Worm (Caenorhabditis elegans): ENCODE data around the gene K02F3.12.

The K02F3.12 gene

DNA sequence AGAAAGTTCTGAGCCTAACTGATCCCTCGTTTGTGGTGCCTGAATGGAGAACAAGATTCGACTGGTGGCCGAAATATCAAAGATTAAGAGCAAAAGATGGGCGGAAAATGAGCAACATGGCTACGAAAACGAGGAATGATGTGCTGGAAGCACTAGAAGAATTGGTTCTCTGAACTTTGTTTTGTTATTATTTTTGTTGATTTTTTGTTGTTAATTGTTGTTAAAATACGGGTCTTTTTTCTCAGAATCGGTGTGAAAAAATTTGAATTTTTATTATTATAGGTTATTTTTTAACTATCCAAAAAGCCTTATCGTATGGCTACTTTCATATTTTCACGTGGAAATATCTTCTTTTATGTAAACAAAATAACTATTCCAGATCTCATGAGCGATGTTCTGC lies at the start of gene K02F3.12:
Gene K02F3.12 (plus strand): TSS at position 301 of the 400 bp plus-strand sequence.
- TF ChIP-seq drap-1 (GFP tag; optimal IDR thresholded peaks at IDR 0.05) (no peak), unc-62 (GFP tag; optimal IDR thresholded peaks at IDR 0.05) (no peak), ceh-39 (tag; optimal IDR thresholded peaks at IDR 0.05) (no peak), snpc-4 (tag; optimal IDR thresholded peaks at IDR 0.05) (no peak), unc-120 (tag; optimal IDR thresholded peaks at IDR 0.05; ENCODE audit: poor library complexity, severe bottlenecking) (no peak), nhr-2 (tag; optimal IDR thresholded peaks at IDR 0.05) (no peak)

DNA sequence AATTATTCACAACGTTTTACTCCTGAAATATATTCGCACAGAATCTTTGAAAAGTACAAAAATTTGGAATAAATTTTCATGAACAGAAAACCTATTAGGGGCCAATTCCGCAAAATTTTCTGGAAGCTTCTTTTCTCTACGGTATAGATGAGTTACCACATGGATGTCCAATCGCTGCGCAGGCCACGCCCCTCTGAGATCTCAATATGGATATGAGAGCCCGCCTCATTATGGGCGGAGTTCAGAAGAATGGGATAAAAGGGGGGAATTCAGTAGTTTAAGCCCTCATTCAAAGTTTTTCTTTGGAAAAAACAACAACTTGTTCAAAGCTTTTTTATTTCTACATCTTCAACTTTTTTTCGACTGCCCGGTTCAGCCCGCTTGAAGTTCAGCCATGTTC lies 44.8 kb upstream of the K02F3.12 start, which contains the start of gene daf-7:
Gene daf-7 (plus strand): TSS at position 301 of the 400 bp plus-strand sequence.
- TF ChIP-seq nhr-237 (tag; optimal IDR thresholded peaks at IDR 0.05) (no peak), hlh-1 (tag; optimal IDR thresholded peaks at IDR 0.05) (no peak), blmp-1 (tag; optimal IDR thresholded peaks at IDR 0.05) (no peak), mab-5 (tag; optimal IDR thresholded peaks at IDR 0.05) (no peak), unc-62 (GFP tag; optimal IDR thresholded peaks at IDR 0.05) (no peak), lin-13 (tag; optimal IDR thresholded peaks at IDR 0.05) (no peak), lin-32 (GFP tag; optimal IDR thresholded peaks at IDR 0.05) (no peak), ces-1 (GFP tag; optimal IDR thresholded peaks at IDR 0.05) (no peak), nhr-28 (tag; optimal IDR thresholded peaks at IDR 0.05) (no peak), M03D4.4 (tag; optimal IDR thresholded peaks at IDR 0.05) (no peak), ztf-11 (tag; optimal IDR thresholded peaks at IDR 0.05) (no peak)

DNA sequence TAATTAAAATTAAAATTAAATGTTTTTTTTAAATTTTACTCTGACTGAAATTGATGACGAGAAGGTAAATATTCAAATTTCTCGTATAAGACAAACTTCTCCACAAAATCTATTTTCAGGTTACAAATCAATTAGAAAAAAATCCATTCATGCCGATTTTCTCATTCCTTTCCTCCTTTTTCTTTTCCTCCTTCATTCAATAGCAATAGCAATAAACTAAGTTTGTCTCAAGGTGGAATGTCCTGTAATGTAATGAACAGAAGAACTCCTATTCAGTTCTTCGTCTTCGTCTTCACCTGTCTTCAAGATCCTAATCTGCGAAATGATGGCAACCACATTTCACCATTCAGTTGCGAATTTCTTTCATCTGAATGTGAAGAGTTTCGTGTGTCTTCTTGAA lies 40.5 kb upstream of the K02F3.12 start, which contains the start of gene dac-1:
Gene dac-1 (plus strand): TSS at position 301 of the 400 bp plus-strand sequence.
- TF ChIP-seq snpc-4 (tag; optimal IDR thresholded peaks at IDR 0.05) (no peak), nhr-28 (tag; optimal IDR thresholded peaks at IDR 0.05) (no peak), M03D4.4 (tag; optimal IDR thresholded peaks at IDR 0.05) (no peak), blmp-1 (tag; optimal IDR thresholded peaks at IDR 0.05) (no peak), unc-62 (GFP tag; optimal IDR thresholded peaks at IDR 0.05) (no peak), ceh-39 (tag; optimal IDR thresholded peaks at IDR 0.05) (no peak), ham-2 (GFP tag; optimal IDR thresholded peaks at IDR 0.05) (no peak), sem-2 (GFP tag; optimal IDR thresholded peaks at IDR 0.05) (no peak), drap-1 (GFP tag; optimal IDR thresholded peaks at IDR 0.05) (no peak), unc-120 (tag; optimal IDR thresholded peaks at IDR 0.05; ENCODE audit: poor library complexity, severe bottlenecking) (no peak), nhr-76 (tag; optimal IDR thresholded peaks at IDR 0.05) (no peak), lsy-2 (tag; optimal IDR thresholded peaks at IDR 0.05) (no peak)

DNA sequence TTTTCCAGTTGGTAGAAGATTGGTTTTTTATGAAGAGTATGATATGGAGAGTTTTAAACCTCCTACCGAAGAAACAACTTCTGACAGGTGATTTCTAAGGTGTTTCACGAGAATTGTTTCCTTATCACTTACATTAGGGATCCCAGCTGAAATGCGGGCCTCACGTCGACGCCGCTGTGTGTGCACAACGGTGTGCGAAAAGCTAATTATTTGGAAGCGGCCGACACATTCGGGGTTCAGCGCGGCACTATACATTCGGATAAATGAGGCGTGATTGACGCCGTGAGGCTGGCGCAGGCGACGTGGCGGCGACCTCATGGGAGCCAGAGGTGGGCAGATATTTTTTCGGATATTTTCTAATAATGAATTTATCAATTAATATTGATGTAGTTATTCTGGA lies 37.0 kb upstream of the K02F3.12 start:
- TF ChIP-seq nhr-237 (tag; optimal IDR thresholded peaks at IDR 0.05), result no peak
- no peak for TF ChIP-seq M03D4.4 (tag; optimal IDR thresholded peaks at IDR 0.05)
- no peak for TF ChIP-seq ceh-83 (GFP tag; optimal IDR thresholded peaks at IDR 0.05)
- no peak for TF ChIP-seq elt-1 (tag; optimal IDR thresholded peaks at IDR 0.05; ENCODE audit: borderline replicate concordance, insufficient read depth)
- no peak for TF ChIP-seq snpc-4 (tag; optimal IDR thresholded peaks at IDR 0.05)
- no peak for TF ChIP-seq unc-62 (GFP tag; optimal IDR thresholded peaks at IDR 0.05)
- TF ChIP-seq bed-3 (GFP tag; optimal IDR thresholded peaks at IDR 0.05), result no peak
- no peak for TF ChIP-seq mls-2 (tag; optimal IDR thresholded peaks at IDR 0.05)
- no peak for TF ChIP-seq drap-1 (GFP tag; optimal IDR thresholded peaks at IDR 0.05)
- TF ChIP-seq pha-4 (tag; optimal IDR thresholded peaks at IDR 0.05), result no peak
- no peak for TF ChIP-seq tbx-8 (GFP tag; optimal IDR thresholded peaks at IDR 0.05)
- no peak for TF ChIP-seq ces-1 (GFP tag; optimal IDR thresholded peaks at IDR 0.05)
- TF ChIP-seq flh-1 (GFP tag; optimal IDR thresholded peaks at IDR 0.05), result no peak
- no peak for TF ChIP-seq unc-120 (tag; optimal IDR thresholded peaks at IDR 0.05; ENCODE audit: poor library complexity, severe bottlenecking)
- TF ChIP-seq lin-32 (GFP tag; optimal IDR thresholded peaks at IDR 0.05), result no peak

DNA sequence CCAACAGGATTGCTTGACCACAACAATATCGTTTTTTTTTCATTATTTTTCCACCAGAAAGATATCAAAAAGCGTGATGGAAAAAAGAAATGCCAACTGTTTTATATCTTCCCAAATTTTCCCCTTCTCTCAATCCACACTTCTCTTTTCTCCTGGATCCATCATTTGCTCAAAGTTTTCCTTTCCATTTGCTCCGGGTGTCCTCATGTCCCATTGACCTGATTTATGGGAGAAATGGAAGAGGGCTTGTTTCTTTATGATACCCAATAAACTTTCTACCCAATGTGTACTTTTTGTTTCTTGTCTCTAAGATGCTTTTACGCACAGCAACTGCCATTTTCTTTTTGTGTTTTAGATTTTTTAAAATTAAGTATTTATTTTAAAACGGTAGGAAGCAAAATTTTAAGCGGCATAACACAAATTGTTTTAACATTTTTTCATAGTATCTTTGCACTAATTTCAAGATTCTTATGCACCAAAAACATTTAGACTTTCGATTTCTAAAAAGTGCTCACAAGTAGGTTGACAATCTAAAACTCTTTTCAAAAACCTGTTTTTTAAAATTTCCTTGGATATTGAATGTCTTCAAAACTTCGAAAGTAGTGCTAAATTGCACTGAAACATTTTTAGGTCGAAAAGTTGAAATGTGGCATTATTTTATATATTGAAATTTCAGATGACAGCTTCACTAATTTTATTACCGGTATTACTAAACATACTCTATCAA lies 33.7 kb upstream of the K02F3.12 start, which contains the start of gene clec-149:
Gene clec-149 (plus strand): TSS at position 677 of the 727 bp plus-strand sequence.
- no peak for TF ChIP-seq unc-39 (tag; optimal IDR thresholded peaks at IDR 0.05)
- peak; percentile 43 for TF ChIP-seq unc-62 (GFP tag; optimal IDR thresholded peaks at IDR 0.05)
- TF ChIP-seq ham-2 (GFP tag; optimal IDR thresholded peaks at IDR 0.05), result no peak

DNA sequence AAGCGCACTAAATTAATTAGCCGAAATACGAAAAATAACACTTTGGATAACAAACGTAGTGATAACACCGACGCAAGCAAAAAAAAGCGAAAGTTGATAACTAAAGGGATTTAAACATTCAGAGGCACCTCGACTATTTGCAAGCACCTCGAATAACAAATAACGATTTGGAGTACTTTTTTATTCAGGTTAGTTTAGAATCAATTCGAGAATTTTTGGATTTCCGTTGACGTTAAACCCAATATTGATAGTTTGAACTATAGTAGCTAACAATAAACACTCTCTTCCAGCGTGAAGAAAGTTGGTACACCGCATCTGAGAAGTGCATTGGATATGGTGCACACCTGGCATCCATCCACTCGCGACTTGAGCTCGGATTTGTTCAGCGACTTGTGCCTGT lies 31.1 kb upstream of the K02F3.12 start:
- TF ChIP-seq nhr-12 (tag; optimal IDR thresholded peaks at IDR 0.05) (no peak), elt-1 (tag; optimal IDR thresholded peaks at IDR 0.05; ENCODE audit: borderline replicate concordance, insufficient read depth) (no peak), ceh-83 (GFP tag; optimal IDR thresholded peaks at IDR 0.05) (no peak), snpc-4 (tag; optimal IDR thresholded peaks at IDR 0.05) (no peak), nhr-2 (tag; optimal IDR thresholded peaks at IDR 0.05) (no peak)
